Worm (Caenorhabditis elegans): Measurements from ENCODE around the gene fut-3.

DNA sequence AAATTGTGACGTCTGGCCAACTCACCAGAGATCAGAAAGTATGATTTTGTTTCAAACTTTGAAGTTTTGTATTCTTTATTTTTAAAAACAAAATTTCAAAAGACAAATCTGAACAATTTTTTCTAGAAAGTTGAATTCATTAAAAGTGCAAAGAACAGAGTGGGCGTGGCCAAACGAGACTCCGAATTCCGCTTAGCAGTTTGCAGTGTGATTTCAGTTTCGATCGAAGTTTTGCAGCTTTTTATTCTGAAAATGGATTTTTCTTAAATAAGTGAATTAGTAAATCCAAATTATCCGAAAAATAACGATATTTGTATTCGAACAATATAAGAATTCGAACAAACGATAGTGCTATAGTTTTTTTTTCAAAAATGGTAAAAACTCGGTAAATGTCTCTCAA is 26.1 kb downstream of the fut-3 start:
- TF ChIP-seq cog-1 (tag; optimal IDR thresholded peaks at IDR 0.05) (no peak), ref-1 (GFP tag; conservative IDR thresholded peaks at IDR 0.05) (no peak), flt-1 (GFP tag; IDR thresholded peaks at IDR 0.05) (no peak), T22C8.4 (GFP tag; IDR thresholded peaks at IDR 0.05) (no peak), tab-1 (GFP tag; IDR thresholded peaks at IDR 0.05) (no peak), klf-2 (GFP tag; conservative IDR thresholded peaks at IDR 0.05) (no peak), ztf-23 (GFP tag; IDR thresholded peaks at IDR 0.05) (no peak), ztf-29 (GFP tag; IDR thresholded peaks at IDR 0.05) (no peak), med-1 (GFP tag; optimal IDR thresholded peaks at IDR 0.05; ENCODE audit: insufficient read depth) (no peak)

All from whole organism, midembryonic.